Fruit fly (Drosophila melanogaster): ENCODE measurements around the gene CG6565.

CG6565 gene

dm6 chr2L:13387255-13387654 is 13.4 kb downstream of the CG6565 start, which contains the start of the genes Ing5 and CG7099 (continued):
- TF ChIP-seq schlank (tag; optimal IDR thresholded peaks at IDR 0.05) (peak; percentile 80), CG6272 (GFP tag; IDR thresholded peaks at IDR 0.05) (peak; percentile 98), pum (GFP tag; optimal IDR thresholded peaks at IDR 0.05) (peak; percentile 89), abd-A (tag; optimal IDR thresholded peaks at IDR 0.05) (no peak), Dek (tag; optimal IDR thresholded peaks at IDR 0.05) (peak; percentile 94), gfzf (GFP tag; optimal IDR thresholded peaks at IDR 0.05) (peak; percentile 4), CG31224 (GFP tag; IDR thresholded peaks at IDR 0.05) (peak; percentile 93), nau (GFP tag; optimal IDR thresholded peaks at IDR 0.05) (no peak), CG11456 (GFP tag; IDR thresholded peaks at IDR 0.05) (peak; percentile 97), slbo (GFP tag; IDR thresholded peaks at IDR 0.05) (peak; percentile 99), BtbVII (GFP tag; optimal IDR thresholded peaks at IDR 0.05) (peak; percentile 89), tgo (GFP tag; IDR thresholded peaks at IDR 0.05) (peak; percentile 96), ATbp (GFP tag; optimal IDR thresholded peaks at IDR 0.05) (peak; percentile 90), dm (GFP tag; optimal IDR thresholded peaks at IDR 0.05) (peak; percentile 62), CG13287 (GFP tag; IDR thresholded peaks at IDR 0.05; ENCODE audit: partially characterized antibody) (peak; percentile 83), Tbp (GFP tag; optimal IDR thresholded peaks at IDR 0.05) (no peak), Max (GFP tag; optimal IDR thresholded peaks at IDR 0.05) (peak; percentile 98), ato (GFP tag; IDR thresholded peaks at IDR 0.05; ENCODE audit: partially characterized antibody) (0 out of 2 replicates have a peak, but pooled peaks have one; percentile 23), MTF-1 (GFP tag; optimal IDR thresholded peaks at IDR 0.05; ENCODE audit: borderline replicate concordance) (peak; percentile 83), sc (optimal IDR thresholded peaks at IDR 0.05) (no peak), sc (GFP tag; optimal IDR thresholded peaks at IDR 0.05) (peak; percentile 93), CkIIα-i1 (GFP tag; IDR thresholded peaks at IDR 0.05) (peak; percentile 73; the same call in 1 of the 2 replicates), cad (GFP tag; optimal IDR thresholded peaks at IDR 0.05) (no peak), Ets97D (GFP tag; optimal IDR thresholded peaks at IDR 0.05) (peak; percentile 86), knrl (GFP tag; IDR thresholded peaks at IDR 0.05; ENCODE audit: partially characterized antibody) (peak; percentile 78), D19B (GFP tag; optimal IDR thresholded peaks at IDR 0.05) (peak; percentile 83), amos (GFP tag; IDR thresholded peaks at IDR 0.05; ENCODE audit: partially characterized antibody) (peak; percentile 56), CG16813 (GFP tag; IDR thresholded peaks at IDR 0.05; ENCODE audit: partially characterized antibody) (peak; percentile 62), sob (GFP tag; IDR thresholded peaks at IDR 0.05) (peak; percentile 98), HLH4C (GFP tag; IDR thresholded peaks at IDR 0.05; ENCODE audit: partially characterized antibody) (peak; percentile 71), CG18599 (GFP tag; optimal IDR thresholded peaks at IDR 0.05) (peak; percentile 96), Hand (GFP tag; optimal IDR thresholded peaks at IDR 0.05) (peak; percentile 81), Antp (GFP tag; optimal IDR thresholded peaks at IDR 0.05) (peak; percentile 83), MBD-R2 (GFP tag; IDR thresholded peaks at IDR 0.05) (peak; percentile 99), vvl (GFP tag; IDR thresholded peaks at IDR 0.05) (peak; percentile 98), Xbp1 (GFP tag; optimal IDR thresholded peaks at IDR 0.05) (peak; percentile 99), CG14441 (GFP tag; IDR thresholded peaks at IDR 0.05) (peak; percentile 98), Gug (GFP tag; IDR thresholded peaks at IDR 0.05) (peak; percentile 96), z (GFP tag; IDR thresholded peaks at IDR 0.05) (peak; percentile 49; the same call in 1 of the 3 replicates), ash1 (GFP tag; optimal IDR thresholded peaks at IDR 0.05) (peak; percentile 61), Dref (GFP tag; IDR thresholded peaks at IDR 0.05) (peak; percentile 75), CG8281 (tag; optimal IDR thresholded peaks at IDR 0.05) (peak; percentile 85), CG13775 (GFP tag; optimal IDR thresholded peaks at IDR 0.05) (peak; percentile 97), CG17385 (GFP tag; optimal IDR thresholded peaks at IDR 0.05) (peak; percentile 88), lmd (GFP tag; IDR thresholded peaks at IDR 0.05) (peak; percentile 96), croc (GFP tag; conservative IDR thresholded peaks at IDR 0.05) (peak; percentile 94), CG4730 (GFP tag; IDR thresholded peaks at IDR 0.05) (peak; percentile 97), TFAM (GFP tag; optimal IDR thresholded peaks at IDR 0.05) (peak; percentile 53), stwl (tag; optimal IDR thresholded peaks at IDR 0.05) (peak; percentile 92), sisA (GFP tag; IDR thresholded peaks at IDR 0.05) (peak; percentile 97), CG12219 (GFP tag; optimal IDR thresholded peaks at IDR 0.05) (peak; percentile 85)
